Worm (Caenorhabditis elegans): ENCODE results near the gene dhhc-14.
A peak's percentile ranks its signal among the peaks of the same experiment; 100 is the strongest.

The dhhc-14 gene

ce11 chrX:8568423-8568903, 16.4 kb downstream of the dhhc-14 start (continued):
- peak; percentile 80 for TF ChIP-seq tra-1 (GFP tag; IDR thresholded peaks at IDR 0.05)
- no peak for TF ChIP-seq D1046.2 (GFP tag; IDR thresholded peaks at IDR 0.05)
- no peak for TF ChIP-seq madf-9 (GFP tag; conservative IDR thresholded peaks at IDR 0.05)
- 0 out of 2 replicates have a peak, but pooled peaks have one; percentile 27 for TF ChIP-seq ceh-20 (GFP tag; IDR thresholded peaks at IDR 0.05)
- TF ChIP-seq madf-5 (GFP tag; IDR thresholded peaks at IDR 0.05), result no peak
- TF ChIP-seq pha-4 (GFP tag; IDR thresholded peaks at IDR 0.05), result no peak
- TF ChIP-seq pha-4 (tag; optimal IDR thresholded peaks at IDR 0.05), result no peak
- TF ChIP-seq mxl-2 (GFP tag; conservative IDR thresholded peaks at IDR 0.05), result no peak
- peak; percentile 34 for TF ChIP-seq dve-1 (tag; optimal IDR thresholded peaks at IDR 0.05; ENCODE audit: insufficient read depth)
- TF ChIP-seq zfp-2 (tag; optimal IDR thresholded peaks at IDR 0.05), result no peak
- TF ChIP-seq lsy-2 (tag; optimal IDR thresholded peaks at IDR 0.05), result no peak
- no peak for TF ChIP-seq Y48G9A.11 (GFP tag; IDR thresholded peaks at IDR 0.05)
- TF ChIP-seq snpc-1.2 (GFP tag; IDR thresholded peaks at IDR 0.05), result no peak
- TF ChIP-seq mdt-29 (GFP tag; IDR thresholded peaks at IDR 0.05), result no peak
- TF ChIP-seq Y105C5A.15 (GFP tag; IDR thresholded peaks at IDR 0.05), result no peak
- peak; percentile 18 for TF ChIP-seq nhr-77 (tag; optimal IDR thresholded peaks at IDR 0.05)
- TF ChIP-seq attf-4 (tag; optimal IDR thresholded peaks at IDR 0.05), result no peak
- no peak for TF ChIP-seq egl-43 (GFP tag; IDR thresholded peaks at IDR 0.05)
- peak; percentile 65 for TF ChIP-seq pqm-1 (tag; optimal IDR thresholded peaks at IDR 0.05)
- no peak for TF ChIP-seq ZK337.2 (GFP tag; IDR thresholded peaks at IDR 0.05)
- peak; percentile 51 for TF ChIP-seq mxl-3 (GFP tag; optimal IDR thresholded peaks at IDR 0.05)
- no peak for TF ChIP-seq jun-1 (tag; optimal IDR thresholded peaks at IDR 0.05)
- no peak for TF ChIP-seq ztf-7 (tag; optimal IDR thresholded peaks at IDR 0.05)
- TF ChIP-seq ceh-28 (tag; optimal IDR thresholded peaks at IDR 0.05), result no peak
- no peak for TF ChIP-seq nhr-10 (tag; optimal IDR thresholded peaks at IDR 0.05)
- TF ChIP-seq lim-7 (GFP tag; IDR thresholded peaks at IDR 0.05), result no peak
- TF ChIP-seq T26A8.4 (GFP tag; IDR thresholded peaks at IDR 0.05), result no peak
- no peak for TF ChIP-seq zfp-3 (GFP tag; conservative IDR thresholded peaks at IDR 0.05)
- peak; percentile 57 for TF ChIP-seq nhr-28 (tag; optimal IDR thresholded peaks at IDR 0.05)
- TF ChIP-seq daf-8 (GFP tag; IDR thresholded peaks at IDR 0.05), result no peak
- TF ChIP-seq nhr-111 (GFP tag; optimal IDR thresholded peaks at IDR 0.05), result no peak
- TF ChIP-seq php-3 (GFP tag; IDR thresholded peaks at IDR 0.05), result 0 out of 2 replicates have a peak, but pooled peaks have one; percentile 17
- no peak for TF ChIP-seq sdz-12 (GFP tag; optimal IDR thresholded peaks at IDR 0.05)
- no peak for TF ChIP-seq R02D3.7 (tag; optimal IDR thresholded peaks at IDR 0.05)
- TF ChIP-seq daf-16 (GFP tag; optimal IDR thresholded peaks at IDR 0.05), result no peak
- TF ChIP-seq daf-16 (tag; optimal IDR thresholded peaks at IDR 0.05), result peak; percentile 60
- TF ChIP-seq spr-3 (GFP tag; optimal IDR thresholded peaks at IDR 0.05), result no peak
- TF ChIP-seq nhr-42 (GFP tag; IDR thresholded peaks at IDR 0.05), result no peak
- peak; percentile 54 for TF ChIP-seq hlh-11 (tag; optimal IDR thresholded peaks at IDR 0.05)
- TF ChIP-seq zip-2 (tag; optimal IDR thresholded peaks at IDR 0.05), result no peak
- no peak for TF ChIP-seq aly-2 (tag; optimal IDR thresholded peaks at IDR 0.05)

- TF ChIP-seq mxl-3 (GFP tag; optimal IDR thresholded peaks at IDR 0.05) (no peak), F37D6.2 (tag; optimal IDR thresholded peaks at IDR 0.05) (no peak), zip-11 (GFP tag; IDR thresholded peaks at IDR 0.05) (no peak), mes-2 (tag; optimal IDR thresholded peaks at IDR 0.05; ENCODE audit: poor library complexity, severe bottlenecking) (peak; percentile 47), aha-1 (tag) (peak; percentile 79), hlh-11 (tag; optimal IDR thresholded peaks at IDR 0.05) (no peak), hmg-1.1 (GFP tag; IDR thresholded peaks at IDR 0.05) (peak; percentile 54; the same call in 1 of the 2 replicates), egl-43 (GFP tag; IDR thresholded peaks at IDR 0.05) (0 out of 2 replicates have a peak, but pooled peaks have one; percentile 46), nhr-28 (tag; optimal IDR thresholded peaks at IDR 0.05) (no peak), nhr-48 (tag; optimal IDR thresholded peaks at IDR 0.05) (no peak)
These were observed 17.1 kb downstream of the dhhc-14 start for ce11 chrX:8569159-8569558.
